Worm (Caenorhabditis elegans): Measurements from ENCODE around the gene K06H7.2.

ce11 chrIII:8132496-8132895 lies 39.1 kb downstream of the K06H7.2 start:
- TF ChIP-seq madf-10 (tag; optimal IDR thresholded peaks at IDR 0.05) (no peak), Y53F4B.3 (GFP tag; IDR thresholded peaks at IDR 0.05) (no peak)

Data from whole organism, young adult.